Worm (Caenorhabditis elegans) whole organism, L3 larva: ENCODE results near the gene T10B10.4.
A peak's percentile ranks its signal among the peaks of the same experiment; 100 is the strongest.

Source experiments
- R02D3.7 ChIP-seq: fragments of 150-350 bp; optimal IDR thresholded peaks from 2 replicates; lab custom pipeline; 2014; ENCODE audit warnings: missing biosample characterization, missing genetic modification characterization
- ZK546.5 ChIP-seq: sonication (generic microtip); optimal IDR thresholded peaks from 2 replicates; lab custom pipeline; 2017; ENCODE audit warnings: missing biosample characterization, missing genetic modification characterization
- aly-2 ChIP-seq: fragments of 150-350 bp; optimal IDR thresholded peaks from 2 replicates; lab custom pipeline; 2014; ENCODE audit warnings: missing biosample characterization, missing genetic modification characterization
- ceh-28 ChIP-seq: fragments of 150-350 bp; optimal IDR thresholded peaks from 2 replicates; lab custom pipeline; 2014; ENCODE audit warnings: missing biosample characterization, missing genetic modification reagents, missing genetic modification characterization
- ceh-9 ChIP-seq: sonication (generic microtip); optimal IDR thresholded peaks from 2 replicates; lab custom pipeline; 2018; ENCODE audit warnings: missing biosample characterization, missing genetic modification characterization
- daf-12 ChIP-seq: fragments of 150-350 bp; optimal IDR thresholded peaks from 2 replicates; lab custom pipeline; 2014; ENCODE audit warnings: missing biosample characterization, missing genetic modification reagents, missing genetic modification characterization
- egl-27 ChIP-seq: sonication (generic microtip); optimal IDR thresholded peaks from 4 replicates; lab custom pipeline; 2017; ENCODE audit warnings: missing biosample characterization, missing genetic modification reagents, missing genetic modification characterization
- egl-5 ChIP-seq: fragments of 150-350 bp; optimal IDR thresholded peaks from 2 replicates; lab custom pipeline; 2017; ENCODE audit warnings: missing biosample characterization, missing genetic modification reagents, missing genetic modification characterization, inconsistent platforms
- elt-2 ChIP-seq: sonication (generic microtip); optimal IDR thresholded peaks from 2 replicates; lab custom pipeline; 2016; ENCODE audit warnings: missing genetic modification reagents, mild to moderate bottlenecking, missing genetic modification characterization, missing compliant biosample characterization
- elt-3 ChIP-seq, 3 experiments: fragments of 150-350 bp in 1 of 3; sonication (generic microtip) in 2 of 3; optimal IDR thresholded peaks; 2 replicates in 2 of 3; 4 replicates in 1 of 3; lab custom pipeline; 2014 to 2017; ENCODE audit warnings: missing biosample characterization in 3 of 3, missing genetic modification characterization in 3 of 3
- fkh-10 ChIP-seq: sonication (generic microtip); optimal IDR thresholded peaks from 2 replicates; lab custom pipeline; 2017; ENCODE audit warnings: missing biosample characterization, missing genetic modification reagents, missing genetic modification characterization
- fkh-2 ChIP-seq: fragments of 150-350 bp; optimal IDR thresholded peaks from 2 replicates; lab custom pipeline; 2014; ENCODE audit warnings: missing biosample characterization, missing genetic modification reagents, missing genetic modification characterization
- hmg-11 ChIP-seq: sonication (generic microtip); optimal IDR thresholded peaks from 2 replicates; lab custom pipeline; 2016; ENCODE audit warnings: missing genetic modification characterization, missing compliant biosample characterization
- jun-1 ChIP-seq: fragments of 150-350 bp; optimal IDR thresholded peaks from 2 replicates; lab custom pipeline; 2014; ENCODE audit warnings: missing biosample characterization, missing genetic modification reagents, missing genetic modification characterization
- lin-15B ChIP-seq: fragments of 150-350 bp; optimal IDR thresholded peaks from 2 replicates; lab custom pipeline; 2014; ENCODE audit warnings: missing biosample characterization, missing genetic modification characterization
- lin-39 ChIP-seq: fragments of 150-350 bp; optimal IDR thresholded peaks from 2 replicates; lab custom pipeline; 2018; ENCODE audit warnings: missing biosample characterization, missing genetic modification reagents, missing genetic modification characterization
- lsy-12 ChIP-seq: sonication (generic microtip); optimal IDR thresholded peaks from 2 replicates; lab custom pipeline; 2016; ENCODE audit warnings: mild to moderate bottlenecking, missing genetic modification characterization, missing compliant biosample characterization
- mml-1 ChIP-seq: fragments of 150-350 bp; sonication (generic microtip); optimal IDR thresholded peaks from 3 replicates; lab custom pipeline; 2014; ENCODE audit warnings: missing biosample characterization, missing genetic modification characterization
- nfya-1 ChIP-seq: sonication (generic microtip); optimal IDR thresholded peaks from 2 replicates; lab custom pipeline; 2017; ENCODE audit warnings: missing genetic modification characterization, mild to moderate bottlenecking, missing compliant biosample characterization, antibody characterized with exemption, moderate library complexity; ENCODE audit not compliant: insufficient read depth
- nhr-11 ChIP-seq: fragments of 150-350 bp; optimal IDR thresholded peaks from 2 replicates; lab custom pipeline; 2014; ENCODE audit warnings: missing biosample characterization, missing genetic modification characterization
- nhr-23 ChIP-seq: fragments of 150-350 bp; optimal IDR thresholded peaks from 2 replicates; lab custom pipeline; 2014; ENCODE audit warnings: missing biosample characterization, missing genetic modification reagents, missing genetic modification characterization
- nhr-237 ChIP-seq: fragments of 150-350 bp; optimal IDR thresholded peaks from 2 replicates; lab custom pipeline; 2014; ENCODE audit warnings: missing biosample characterization, missing genetic modification characterization
- nhr-25 ChIP-seq: sonication (generic microtip); optimal IDR thresholded peaks from 2 replicates; lab custom pipeline; 2017; ENCODE audit warnings: missing biosample characterization, missing genetic modification characterization
- nhr-28 ChIP-seq: fragments of 150-350 bp; optimal IDR thresholded peaks from 2 replicates; lab custom pipeline; 2014; ENCODE audit warnings: missing biosample characterization, missing genetic modification characterization
- nhr-43 ChIP-seq: sonication (generic microtip); optimal IDR thresholded peaks from 2 replicates; lab custom pipeline; 2016; ENCODE audit warnings: mild to moderate bottlenecking, missing genetic modification characterization, missing compliant biosample characterization; ENCODE audit not compliant: poor library complexity, severe bottlenecking
- nhr-67 ChIP-seq: fragments of 150-350 bp; optimal IDR thresholded peaks from 2 replicates; lab custom pipeline; 2014; ENCODE audit warnings: missing biosample characterization, missing genetic modification characterization
- nhr-77 ChIP-seq: fragments of 150-350 bp; optimal IDR thresholded peaks from 2 replicates; lab custom pipeline; 2014; ENCODE audit warnings: missing biosample characterization, missing genetic modification characterization
- pha-4 ChIP-seq: fragments of 150-350 bp; optimal IDR thresholded peaks from 2 replicates; lab custom pipeline; 2014; ENCODE audit warnings: missing biosample characterization, missing genetic modification reagents, missing genetic modification characterization
- skn-1 ChIP-seq: fragments of 150-350 bp; optimal IDR thresholded peaks from 2 replicates; lab custom pipeline; 2014; ENCODE audit warnings: missing biosample characterization, missing genetic modification characterization
- snpc-4 ChIP-seq: fragments of 150-350 bp; optimal IDR thresholded peaks from 2 replicates; lab custom pipeline; 2014; ENCODE audit warnings: missing biosample characterization, missing genetic modification characterization
- tbx-2 ChIP-seq: sonication (generic microtip); optimal IDR thresholded peaks from 2 replicates; lab custom pipeline; 2016; ENCODE audit warnings: mild to moderate bottlenecking, missing genetic modification characterization, missing compliant biosample characterization
- unc-39 ChIP-seq: sonication (generic microtip); optimal IDR thresholded peaks from 4 replicates; lab custom pipeline; 2017; ENCODE audit warnings: missing biosample characterization, missing genetic modification characterization
- ztf-11 ChIP-seq: fragments of 150-350 bp; optimal IDR thresholded peaks from 2 replicates; lab custom pipeline; 2014; ENCODE audit warnings: missing biosample characterization, missing genetic modification characterization

The T10B10.4 gene

DNA sequence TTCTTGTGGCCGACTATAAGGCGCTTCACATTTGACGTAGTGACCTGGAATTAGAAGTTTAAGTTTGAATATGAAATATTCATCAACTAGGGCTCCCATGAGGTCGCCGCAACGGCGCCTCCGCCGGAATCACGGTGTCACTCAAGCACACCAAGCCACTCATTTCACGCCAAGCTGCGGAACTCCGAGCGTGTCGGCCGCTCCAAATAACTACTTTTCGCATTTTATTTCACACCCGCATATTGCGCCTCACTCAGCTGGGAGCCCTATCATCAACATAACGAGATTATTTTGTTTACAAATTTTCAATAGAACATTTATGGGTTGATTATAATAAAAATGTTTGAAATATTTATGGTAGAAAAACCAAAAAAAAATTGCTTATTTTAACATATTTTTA is 32.1 kb upstream of the T10B10.4 start:
- TF ChIP-seq ztf-11, result no peak
- no peak for TF ChIP-seq nfya-1 (tag; lab: Kevin White, UChicago)
- TF ChIP-seq nhr-11 (tag; lab: Kevin White, UChicago), result no peak
- no peak for TF ChIP-seq fkh-2 (tag; lab: Kevin White, UChicago)
- no peak for TF ChIP-seq lsy-12 (tag; lab: Kevin White, UChicago)
- TF ChIP-seq R02D3.7 (tag; lab: Kevin White, UChicago), result no peak
- no peak for TF ChIP-seq ceh-28 (tag; lab: Kevin White, UChicago)
- no peak for TF ChIP-seq egl-27 (tag; lab: Kevin White, UChicago)
- TF ChIP-seq snpc-4 (tag; lab: Kevin White, UChicago), result no peak
- TF ChIP-seq lin-15B (tag; lab: Kevin White, UChicago), result no peak

DNA sequence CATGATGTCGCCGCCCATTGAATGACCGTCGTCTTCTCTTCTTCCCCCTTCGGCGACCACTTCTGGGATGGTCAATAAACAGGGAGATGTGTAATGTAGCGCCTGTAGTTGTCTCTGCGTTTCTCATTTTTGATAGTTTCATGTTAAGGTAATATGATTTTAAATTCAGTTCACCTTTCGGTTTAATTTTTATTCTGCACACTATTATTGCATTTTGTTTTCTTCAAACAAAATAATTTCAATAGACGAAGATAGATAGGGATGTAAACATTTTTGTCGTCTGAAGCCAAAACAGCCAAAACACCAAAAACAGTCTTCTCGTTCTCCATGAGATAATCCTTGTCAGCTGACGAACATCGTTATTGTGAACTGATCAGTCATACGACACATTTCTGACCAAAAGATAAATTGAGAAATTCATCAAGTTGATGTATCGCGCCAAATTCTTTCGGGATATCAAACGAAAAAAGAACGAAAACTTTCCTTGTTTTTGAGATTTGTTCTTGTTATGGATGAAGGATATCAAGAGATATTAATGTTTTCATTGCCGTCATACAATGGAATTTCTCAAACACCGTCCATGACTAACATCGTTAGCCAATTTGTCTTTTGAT is 31.1 kb upstream of the T10B10.4 start, which contains the start of gene C11G10.1:
TSS of gene C11G10.1 (minus strand) at position 51 of the 614 bp plus-strand sequence.
- TF ChIP-seq elt-3 (tag; optimal IDR thresholded peaks at IDR 0.05; lab: Kevin White, UChicago), result peak in 1 of 3 experiments; percentile 8
- peak; percentile 54 for TF ChIP-seq nhr-23 (tag; lab: Kevin White, UChicago)
- no peak for TF ChIP-seq nhr-77 (tag; lab: Kevin White, UChicago)
- TF ChIP-seq nhr-43 (tag; lab: Kevin White, UChicago), result peak; percentile 44
- peak; percentile 8 for TF ChIP-seq nhr-25 (tag; lab: Kevin White, UChicago)
- TF ChIP-seq, all 47 proteins: peak for 4

- no peak for TF ChIP-seq elt-2
- TF ChIP-seq nhr-67 (tag; lab: Kevin White, UChicago), result no peak
- TF ChIP-seq nhr-28 (tag; lab: Kevin White, UChicago), result no peak
- TF ChIP-seq egl-5, result no peak
- no peak for TF ChIP-seq hmg-11 (tag; lab: Kevin White, UChicago)
- no peak for TF ChIP-seq egl-27 (tag; lab: Kevin White, UChicago)
- TF ChIP-seq pha-4, result no peak
- no peak for TF ChIP-seq skn-1
- TF ChIP-seq lin-15B (tag; lab: Kevin White, UChicago), result no peak
- no peak for TF ChIP-seq nhr-23 (tag; lab: Kevin White, UChicago)
- no peak for TF ChIP-seq mml-1 (tag; lab: Kevin White, UChicago)
- no peak for TF ChIP-seq lsy-12 (tag; lab: Kevin White, UChicago)
- no peak for TF ChIP-seq ztf-11
- no peak for TF ChIP-seq unc-39 (tag; lab: Kevin White, UChicago)
- TF ChIP-seq, all 47 proteins: peak for 0
Measured at ce11 chrX:15159362-15159761, 30.6 kb upstream of the T10B10.4 start.

DNA sequence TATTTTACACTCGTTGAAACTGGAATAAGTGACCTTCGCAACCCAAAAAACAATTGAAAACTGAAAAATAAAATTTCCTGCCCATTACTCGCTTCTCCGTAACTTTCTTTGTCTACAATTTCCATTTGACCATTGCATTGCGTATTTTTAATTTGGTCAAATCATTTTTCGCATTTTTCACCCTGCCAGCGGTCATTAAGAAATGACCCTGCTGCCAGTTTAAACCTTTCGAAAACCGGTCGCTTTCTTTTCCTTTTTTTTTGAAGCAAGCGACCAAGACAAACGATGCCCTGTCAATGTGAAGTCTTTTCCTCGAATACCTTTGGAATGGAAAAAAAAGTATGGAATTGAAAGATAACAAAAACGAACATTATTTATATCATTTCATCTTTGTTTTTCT is 29.0 kb upstream of the T10B10.4 start:
- TF ChIP-seq jun-1 (tag; lab: Kevin White, UChicago) (no peak), tbx-2 (no peak), ZK546.5 (tag; lab: Kevin White, UChicago) (no peak), egl-5 (no peak), nhr-25 (tag; lab: Kevin White, UChicago) (peak; percentile 3), daf-12 (tag; lab: Kevin White, UChicago) (no peak), nhr-11 (tag; lab: Kevin White, UChicago) (no peak), lin-39 (tag; lab: Kevin White, UChicago) (no peak)

ce11 chrX:15163118-15163517 is 26.8 kb upstream of the T10B10.4 start:
- no peak for TF ChIP-seq lin-39 (tag; lab: Kevin White, UChicago)
- no peak for TF ChIP-seq nfya-1 (tag; lab: Kevin White, UChicago)
- TF ChIP-seq ceh-9 (tag; lab: Kevin White, UChicago), result no peak
- TF ChIP-seq fkh-10 (GFP tag; lab: Kevin White, UChicago), result no peak
- TF ChIP-seq unc-39 (tag; lab: Kevin White, UChicago), result no peak
- no peak for TF ChIP-seq lin-15B (tag; lab: Kevin White, UChicago)
- no peak for TF ChIP-seq nhr-28 (tag; lab: Kevin White, UChicago)
- no peak for TF ChIP-seq nhr-25 (tag; lab: Kevin White, UChicago)
- TF ChIP-seq nhr-77 (tag; lab: Kevin White, UChicago), result no peak
- no peak for TF ChIP-seq nhr-237 (tag; lab: Kevin White, UChicago)
- TF ChIP-seq aly-2, result no peak
- no peak for TF ChIP-seq snpc-4 (tag; lab: Kevin White, UChicago)
- TF ChIP-seq elt-2, result no peak
- no peak for TF ChIP-seq elt-3 (tag; optimal IDR thresholded peaks at IDR 0.05; lab: Kevin White, UChicago)
